Fruit fly (Drosophila melanogaster) whole organism, embryonic: ENCODE results near the gene CG5388.

Experiments used
- Atf-2 ChIP-seq: fragments of 200-800 bp; sonication (Bioruptor generic); optimal IDR thresholded peaks from 2 replicates; lab custom pipeline; 2016; ENCODE audit warnings: missing biosample characterization, missing genetic modification characterization
- Awh ChIP-seq: fragments of 200-800 bp; sonication (Bioruptor generic); IDR thresholded peaks from 2 replicates; pipeline ENCODE4, ENCODE4 v1.3.6; 2022; ENCODE audit warnings: missing biosample characterization, missing genetic modification characterization
- C15 ChIP-seq: fragments of 200-800 bp; sonication (Bioruptor generic); IDR thresholded peaks from 3 replicates; pipeline ENCODE4 v1.3.6; 2022; ENCODE audit warnings: missing biosample characterization, missing genetic modification characterization
- CG11093 ChIP-seq: fragments of 200-800 bp; sonication (Bioruptor generic); IDR thresholded peaks from 3 replicates; pipeline ENCODE4 v1.3.6; 2022; ENCODE audit warnings: missing biosample characterization, missing genetic modification characterization
- CG11723 ChIP-seq: fragments of 200-800 bp; sonication (Bioruptor generic); optimal IDR thresholded peaks from 2 replicates; lab custom pipeline; 2017; ENCODE audit warnings: missing biosample characterization, mild to moderate bottlenecking, missing genetic modification characterization
- CG12155 ChIP-seq: fragments of 200-800 bp; sonication (Bioruptor generic); optimal IDR thresholded peaks from 3 replicates; lab custom pipeline; 2016; ENCODE audit warnings: missing biosample characterization, missing genetic modification characterization
- CG12219 ChIP-seq: fragments of 200-800 bp; sonication (Bioruptor generic); optimal IDR thresholded peaks from 3 replicates; lab custom pipeline; 2018; ENCODE audit warnings: missing biosample characterization, mild to moderate bottlenecking, missing genetic modification characterization
- CG13624 ChIP-seq: fragments of 200-800 bp; sonication (Bioruptor generic); optimal IDR thresholded peaks from 2 replicates; lab custom pipeline; 2016; ENCODE audit warnings: missing biosample characterization, missing genetic modification characterization
- CG13775 ChIP-seq: fragments of 200-800 bp; sonication (Bioruptor generic); optimal IDR thresholded peaks from 3 replicates; lab custom pipeline; 2017; ENCODE audit warnings: missing biosample characterization, mild to moderate bottlenecking, missing genetic modification characterization
- CG14710 ChIP-seq: fragments of 200-800 bp; sonication (Bioruptor generic); optimal IDR thresholded peaks from 3 replicates; lab custom pipeline; 2019; ENCODE audit warnings: missing biosample characterization, mild to moderate bottlenecking, missing genetic modification characterization, moderate library complexity
- CG15011 ChIP-seq: fragments of 200-800 bp; sonication (Bioruptor generic); optimal IDR thresholded peaks from 3 replicates; lab custom pipeline; 2018; ENCODE audit warnings: missing biosample characterization, mild to moderate bottlenecking, missing genetic modification characterization
- CG15696 ChIP-seq: fragments of 200-800 bp; sonication (Bioruptor generic); optimal IDR thresholded peaks from 2 replicates; lab custom pipeline; 2019; ENCODE audit warnings: missing biosample characterization, mild to moderate bottlenecking, missing genetic modification characterization, moderate library complexity
- CG17359 ChIP-seq: fragments of 200-800 bp; sonication (Bioruptor generic); optimal IDR thresholded peaks from 3 replicates; lab custom pipeline; 2018; ENCODE audit warnings: missing biosample characterization, mild to moderate bottlenecking, missing genetic modification characterization, moderate library complexity
- CG17385 ChIP-seq: fragments of 200-800 bp; sonication (Bioruptor generic); optimal IDR thresholded peaks from 3 replicates; lab custom pipeline; 2018; ENCODE audit warnings: missing biosample characterization, mild to moderate bottlenecking, missing genetic modification characterization
- CG17802 ChIP-seq: fragments of 200-800 bp; sonication (Bioruptor generic); optimal IDR thresholded peaks from 2 replicates; lab custom pipeline; 2018; ENCODE audit warnings: missing biosample characterization, mild to moderate bottlenecking, missing genetic modification characterization, moderate library complexity
- CG17829 ChIP-seq: fragments of 200-800 bp; optimal IDR thresholded peaks from 2 replicates; lab custom pipeline; 2019; ENCODE audit warnings: missing biosample characterization, mild to moderate bottlenecking, missing genetic modification characterization, moderate library complexity
- CG18262 ChIP-seq: fragments of 200-800 bp; optimal IDR thresholded peaks from 3 replicates; lab custom pipeline; 2019; ENCODE audit warnings: missing biosample characterization, mild to moderate bottlenecking, missing genetic modification characterization, moderate library complexity
- CG2202 ChIP-seq: fragments of 200-800 bp; sonication (Bioruptor generic); optimal IDR thresholded peaks from 2 replicates; lab custom pipeline; 2018; ENCODE audit warnings: missing biosample characterization, mild to moderate bottlenecking, missing genetic modification characterization
- CG30403 ChIP-seq: fragments of 200-800 bp; sonication (Bioruptor generic); optimal IDR thresholded peaks from 3 replicates; lab custom pipeline; 2016; ENCODE audit warnings: missing biosample characterization, missing genetic modification characterization
- CG34224 ChIP-seq: fragments of 200-800 bp; sonication (Bioruptor generic); IDR thresholded peaks from 3 replicates; pipeline ENCODE4 v1.3.6; 2022; ENCODE audit warnings: missing biosample characterization, missing genetic modification characterization; ENCODE audit not compliant: partially characterized antibody
- CG34376 ChIP-seq: fragments of 200-800 bp; sonication (Bioruptor generic); optimal IDR thresholded peaks from 2 replicates; lab custom pipeline; 2018; ENCODE audit warnings: missing biosample characterization, mild to moderate bottlenecking, missing genetic modification characterization
- CG5245 ChIP-seq: fragments of 200-800 bp; sonication (Bioruptor generic); optimal IDR thresholded peaks from 3 replicates; lab custom pipeline; 2016; ENCODE audit warnings: missing biosample characterization, missing genetic modification characterization
- CrebB ChIP-seq: fragments of 200-800 bp; sonication (Bioruptor generic); optimal IDR thresholded peaks from 3 replicates; lab custom pipeline; 2018; ENCODE audit warnings: missing biosample characterization, mild to moderate bottlenecking, missing genetic modification characterization
- E2f1 ChIP-seq: fragments of 200-800 bp; sonication (Bioruptor generic); IDR thresholded peaks from 2 replicates; pipeline ENCODE4 v1.3.6; 2022; ENCODE audit warnings: missing biosample characterization, missing genetic modification characterization
- Ets97D ChIP-seq: fragments of 200-800 bp; sonication (Bioruptor generic); optimal IDR thresholded peaks from 3 replicates; lab custom pipeline; 2016; ENCODE audit warnings: missing biosample characterization, missing genetic modification characterization
- H15 ChIP-seq: fragments of 200-800 bp; sonication (Bioruptor generic); IDR thresholded peaks from 3 replicates; pipeline ENCODE4 v1.3.6; 2022; ENCODE audit warnings: missing biosample characterization, missing genetic modification characterization
- Hmx ChIP-seq: fragments of 200-800 bp; sonication (Bioruptor generic); optimal IDR thresholded peaks from 2 replicates; lab custom pipeline; 2016; ENCODE audit warnings: missing biosample characterization, missing genetic modification characterization
- NC2α ChIP-seq: fragments of 200-800 bp; sonication (Bioruptor generic); optimal IDR thresholded peaks from 2 replicates; lab custom pipeline; 2016; ENCODE audit warnings: missing biosample characterization, missing genetic modification characterization
- Oaz ChIP-seq: fragments of 200-800 bp; sonication (Bioruptor generic); IDR thresholded peaks from 2 replicates; pipeline ENCODE4 v1.3.6; 2022; ENCODE audit warnings: missing biosample characterization, missing genetic modification characterization
- Taf1 ChIP-seq: fragments of 200-800 bp; sonication (Bioruptor generic); IDR thresholded peaks from 2 replicates; pipeline ENCODE4 v1.3.6; 2022; ENCODE audit warnings: missing biosample characterization, missing genetic modification characterization
- amos ChIP-seq: fragments of 200-800 bp; sonication (Bioruptor generic); IDR thresholded peaks from 2 replicates; pipeline ENCODE4 v1.3.6; 2022; ENCODE audit warnings: missing biosample characterization, missing genetic modification characterization; ENCODE audit not compliant: partially characterized antibody
- aop ChIP-seq: fragments of 200-800 bp; sonication (Bioruptor generic); IDR thresholded peaks from 2 replicates; pipeline ENCODE4 v1.3.6; 2022; ENCODE audit warnings: missing biosample characterization, missing genetic modification characterization
- bbx ChIP-seq: fragments of 200-800 bp; sonication (Bioruptor generic); IDR thresholded peaks from 2 replicates; pipeline ENCODE4 v1.3.6; 2022; ENCODE audit warnings: missing biosample characterization, missing genetic modification characterization; ENCODE audit not compliant: partially characterized antibody
- bcd ChIP-seq: fragments of 200-800 bp; sonication (Bioruptor generic); optimal IDR thresholded peaks from 2 replicates; lab custom pipeline; 2017; ENCODE audit warnings: missing biosample characterization, mild to moderate bottlenecking, missing genetic modification characterization
- btn ChIP-seq: fragments of 200-800 bp; sonication (Bioruptor generic); optimal IDR thresholded peaks from 2 replicates; lab custom pipeline; 2016; ENCODE audit warnings: missing biosample characterization, missing genetic modification characterization
- cato ChIP-seq: fragments of 200-800 bp; sonication (Bioruptor generic); optimal IDR thresholded peaks from 2 replicates; lab custom pipeline; 2016; ENCODE audit warnings: missing biosample characterization, missing genetic modification characterization, borderline replicate concordance
- cg ChIP-seq: fragments of 200-800 bp; sonication (Bioruptor generic); optimal IDR thresholded peaks from 3 replicates; lab custom pipeline; 2019; ENCODE audit warnings: missing biosample characterization, mild to moderate bottlenecking, missing genetic modification characterization, moderate library complexity
- ci ChIP-seq: fragments of 200-800 bp; sonication (Bioruptor generic); IDR thresholded peaks from 3 replicates; pipeline ENCODE4 v1.3.6; 2022; ENCODE audit warnings: missing biosample characterization, missing genetic modification characterization
- insv ChIP-seq, 2 experiments: fragments of 200-800 bp; sonication (Bioruptor generic); optimal IDR thresholded peaks; 3 replicates each; lab custom pipeline; 2016 to 2018; ENCODE audit warnings: missing biosample characterization in 2 of 2, missing genetic modification characterization in 2 of 2
- jigr1 ChIP-seq: fragments of 200-800 bp; sonication (Bioruptor generic); IDR thresholded peaks from 3 replicates; pipeline ENCODE4 v1.3.6; 2022; ENCODE audit warnings: missing biosample characterization, missing genetic modification characterization
- lbe ChIP-seq: fragments of 200-800 bp; sonication (Bioruptor generic); optimal IDR thresholded peaks from 2 replicates; lab custom pipeline; 2016; ENCODE audit warnings: missing biosample characterization, mild to moderate bottlenecking, missing genetic modification characterization
- lilli ChIP-seq: fragments of 200-800 bp; sonication (Bioruptor generic); optimal IDR thresholded peaks from 3 replicates; lab custom pipeline; 2016; ENCODE audit warnings: missing biosample characterization, missing genetic modification characterization
- lov ChIP-seq, 2 experiments: fragments of 200-800 bp in 1 of 2; fragments of >200 bp in 1 of 2; sonication (Bioruptor generic) in 1 of 2; IDR thresholded peaks in 1 of 2; optimal IDR thresholded peaks in 1 of 2; 2 replicates in 1 of 2; 3 replicates in 1 of 2; pipeline versions ENCODE4 v1.3.6 to Lab custom; 2017 to 2022; ENCODE audit warnings: missing biosample characterization in 1 of 2, missing genetic modification characterization in 1 of 2
- peb ChIP-seq: fragments of 200-800 bp; sonication (Bioruptor generic); IDR thresholded peaks from 2 replicates; pipeline ENCODE4 v1.3.6; 2022; ENCODE audit warnings: missing biosample characterization, missing genetic modification characterization
- pho ChIP-seq: fragments of 200-800 bp; sonication (Bioruptor generic); optimal IDR thresholded peaks from 2 replicates; lab custom pipeline; 2016; ENCODE audit warnings: missing biosample characterization, missing genetic modification characterization
- phol ChIP-seq: fragments of 200-800 bp; sonication (Bioruptor generic); optimal IDR thresholded peaks from 3 replicates; lab custom pipeline; 2018; ENCODE audit warnings: missing biosample characterization, mild to moderate bottlenecking, missing genetic modification characterization, moderate library complexity
- pros ChIP-seq: fragments of 200-800 bp; sonication (Bioruptor generic); optimal IDR thresholded peaks from 3 replicates; lab custom pipeline; 2019; ENCODE audit warnings: missing biosample characterization, mild to moderate bottlenecking, missing genetic modification characterization, moderate library complexity
- run ChIP-seq: fragments of 200-800 bp; sonication (Bioruptor generic); optimal IDR thresholded peaks from 3 replicates; lab custom pipeline; 2018; ENCODE audit warnings: missing biosample characterization, mild to moderate bottlenecking, missing genetic modification characterization
- zfh1 ChIP-seq: fragments of 200-800 bp; sonication (Bioruptor generic); IDR thresholded peaks from 3 replicates; pipeline ENCODE4 v1.3.6; 2022; ENCODE audit warnings: missing biosample characterization, missing genetic modification characterization

The CG5388 gene

dm6 chr3R:22362218-22362907, 22.3 kb upstream of the CG5388 start, which contains the start of the genes JMJD6, CG7071 and Muted (continued):
- TF ChIP-seq H15 (GFP tag; lab: Robert Waterston, UW) (peak; percentile 87), CG15696 (tag; lab: Kevin White, UChicago) (peak; percentile 95), cg (GFP tag; lab: Kevin White, UChicago) (no peak), CG12219 (GFP tag; lab: Kevin White, UChicago) (peak; percentile 71), bbx (GFP tag; lab: Robert Waterston, UW) (peak; percentile 63; the same call in 1 of the 2 replicates), phol (tag; lab: Kevin White, UChicago) (peak; percentile 93), Taf1 (peak; percentile 76), zfh1 (peak; percentile 95), bcd (peak; percentile 90), CG2202 (tag; lab: Kevin White, UChicago) (peak; percentile 84), C15 (GFP tag; lab: Robert Waterston, UW) (peak; percentile 74), btn (peak; percentile 15), peb (GFP tag; lab: Robert Waterston, UW) (no peak), CG11093 (GFP tag; lab: Robert Waterston, UW) (peak; percentile 85; the same call in 1 of the 3 replicates), CG17359 (peak; percentile 90), CG15011 (peak; percentile 71), Atf-2 (GFP tag; lab: Kevin White, UChicago) (peak; percentile 87), CG13624 (GFP tag; lab: Kevin White, UChicago) (peak; percentile 89), E2f1 (GFP tag; lab: Robert Waterston, UW) (peak; percentile 84), aop (GFP tag; lab: Robert Waterston, UW) (peak; percentile 66; the same call in 1 of the 2 replicates), CG17802 (tag; lab: Kevin White, UChicago) (peak; percentile 76), Hmx (peak; percentile 73), CG17829 (peak; percentile 88), CrebB (tag; lab: Kevin White, UChicago) (peak; percentile 77), cato (peak; percentile 87), CG18262 (tag; lab: Kevin White, UChicago) (peak; percentile 76), amos (GFP tag; lab: Robert Waterston, UW) (peak; percentile 69), Ets97D (peak; percentile 87), lov (optimal IDR thresholded peaks at IDR 0.05; lab: Kevin White, UChicago) (no peak), lov (GFP tag; IDR thresholded peaks at IDR 0.05; lab: Robert Waterston, UW) (peak; percentile 87; the same call in 2 of the 3 replicates), jigr1 (peak; percentile 79), CG17385 (GFP tag; lab: Kevin White, UChicago) (peak; percentile 84), CG34376 (GFP tag; lab: Kevin White, UChicago) (peak; percentile 93), CG14710 (tag; lab: Kevin White, UChicago) (peak; percentile 94), ci (GFP tag; lab: Robert Waterston, UW) (peak; percentile 95), run (tag; lab: Kevin White, UChicago) (peak; percentile 78), CG11723 (peak; percentile 84), CG30403 (GFP tag; lab: Kevin White, UChicago) (peak; percentile 96), pros (peak; percentile 25), CG5245 (GFP tag; lab: Kevin White, UChicago) (peak; percentile 84), insv (GFP tag; optimal IDR thresholded peaks at IDR 0.05; lab: Kevin White, UChicago) (peak in 1 of 2 experiments; percentile 75), Awh (peak; percentile 85), lbe (peak; percentile 91), CG34224 (GFP tag; lab: Robert Waterston, UW) (peak; percentile 90), NC2α (GFP tag; lab: Kevin White, UChicago) (peak; percentile 32), lilli (GFP tag; lab: Kevin White, UChicago) (peak; percentile 97), CG13775 (GFP tag; lab: Kevin White, UChicago) (peak; percentile 94), CG12155 (GFP tag; lab: Kevin White, UChicago) (peak; percentile 93), Oaz (peak; percentile 88), pho (GFP tag; lab: Kevin White, UChicago) (peak; percentile 91)
